Worm (Caenorhabditis elegans): ENCODE results near the gene sgt-1.
"Not testable (repeated sequence)": the region's sequence is repeated elsewhere in the genome, so short reads cannot be mapped to it uniquely, and the experiment has no call there.

sgt-1 gene

ce11 chrII:4903696-4904095 lies at the start of gene sgt-1:
TSS of gene sgt-1 (minus strand) at chrII:4903796.
- TF ChIP-seq unc-62 (GFP tag; optimal IDR thresholded peaks at IDR 0.05): not testable (repeated sequence)

- TF ChIP-seq unc-62 (GFP tag; optimal IDR thresholded peaks at IDR 0.05): no peak
These were observed 49.7 kb upstream of the sgt-1 start, which contains the start of gene ndx-3 for ce11 chrII:4953289-4953688. TSS of gene ndx-3 (plus strand) at chrII:4953589.

- TF ChIP-seq unc-62 (GFP tag; optimal IDR thresholded peaks at IDR 0.05): no peak
These were observed 45.9 kb upstream of the sgt-1 start, which contains the start of the genes try-1 and zyg-12 for ce11 chrII:4949380-4949950. TSS of gene try-1 (minus strand) at chrII:4949527. TSS of gene zyg-12 (plus strand) at chrII:4949900.

- TF ChIP-seq unc-62 (GFP tag; optimal IDR thresholded peaks at IDR 0.05): no peak
These were observed 44.5 kb upstream of the sgt-1 start for ce11 chrII:4948118-4948517.

- TF ChIP-seq unc-62 (GFP tag; optimal IDR thresholded peaks at IDR 0.05): no peak
These were observed 43.2 kb upstream of the sgt-1 start for ce11 chrII:4946775-4947174.

DNA sequence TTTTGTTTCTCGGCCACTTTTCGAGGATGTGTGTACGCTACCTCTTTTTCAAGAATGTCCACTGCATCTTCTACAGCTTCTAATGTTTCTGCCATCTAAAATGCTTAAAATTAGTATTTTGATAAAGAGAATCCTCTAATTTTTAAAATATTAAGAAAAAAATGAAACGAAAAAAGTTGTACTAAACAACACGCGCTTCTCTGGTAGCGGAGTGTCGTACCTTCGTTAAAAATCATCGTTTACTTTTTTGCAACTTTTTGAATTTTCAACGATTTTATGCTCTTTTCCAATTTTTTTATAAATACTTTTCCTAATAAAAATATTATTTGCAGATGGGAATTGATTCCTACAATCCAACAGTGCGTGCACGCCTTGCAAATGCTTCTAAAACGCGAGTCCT lies 42.1 kb upstream of the sgt-1 start, which contains the start of the genes gldi-11 and ZK546.2:
gldi-11 (minus strand) TSS at position 95 of the 400 bp plus-strand sequence.
ZK546.2 (plus strand) TSS at position 333 of the 400 bp plus-strand sequence.
- TF ChIP-seq unc-62 (GFP tag; optimal IDR thresholded peaks at IDR 0.05): no peak

DNA sequence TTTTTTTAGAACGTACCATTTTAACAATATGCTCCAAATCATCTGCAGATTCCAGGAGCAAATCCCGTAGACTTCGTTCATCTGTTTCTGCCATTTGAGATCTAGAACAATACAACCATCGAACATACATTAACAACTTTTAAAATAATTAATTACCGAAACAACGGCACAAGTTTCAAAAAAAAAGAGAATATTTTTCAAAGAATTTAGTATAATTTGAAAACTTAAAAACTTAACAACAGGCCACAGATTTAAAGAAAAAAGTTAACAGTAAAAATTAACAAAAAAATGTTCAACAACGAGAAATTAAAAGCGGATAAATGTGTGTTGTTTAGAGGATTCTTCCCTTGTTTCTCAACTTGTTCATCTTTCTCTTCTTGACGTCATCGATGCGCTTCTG lies 40.3 kb upstream of the sgt-1 start, which contains the start of gene mdt-4:
mdt-4 (minus strand) TSS at position 101 of the 400 bp plus-strand sequence.
- no peak for TF ChIP-seq unc-62 (GFP tag; optimal IDR thresholded peaks at IDR 0.05)

DNA sequence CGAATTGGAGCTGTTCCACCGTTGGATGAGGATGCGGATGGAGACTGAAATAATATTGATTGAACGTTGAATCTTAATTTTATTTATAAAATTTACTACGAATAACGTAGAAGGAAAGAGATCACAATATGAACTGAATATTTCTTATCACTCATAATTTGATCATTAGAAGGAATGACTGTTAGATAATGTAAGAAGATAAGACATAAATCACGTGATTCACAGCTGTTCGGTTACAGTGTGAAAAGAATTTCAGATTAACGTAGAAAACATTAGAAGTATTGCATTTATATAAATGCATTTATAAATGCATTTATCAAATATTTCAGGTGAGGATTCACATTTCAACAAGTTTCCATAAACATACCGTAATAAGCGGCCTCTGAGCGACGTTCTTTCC lies 39.2 kb upstream of the sgt-1 start:
- no peak for TF ChIP-seq unc-62 (GFP tag; optimal IDR thresholded peaks at IDR 0.05)

- no peak for TF ChIP-seq unc-62 (GFP tag; optimal IDR thresholded peaks at IDR 0.05)
These were observed 38.8 kb upstream of the sgt-1 start for ce11 chrII:4942397-4942796.

ce11 chrII:4941541-4942206 lies 38.1 kb upstream of the sgt-1 start, which contains the start of gene ZK546.19:
TSS of gene ZK546.19 (plus strand) at chrII:4941726.
- no peak for TF ChIP-seq unc-62 (GFP tag; optimal IDR thresholded peaks at IDR 0.05)

- TF ChIP-seq unc-62 (GFP tag; optimal IDR thresholded peaks at IDR 0.05): no peak
These were observed 37.5 kb upstream of the sgt-1 start, which contains the start of gene cblc-1 for ce11 chrII:4941050-4941449. TSS of gene cblc-1 (minus strand) at chrII:4941150.

DNA sequence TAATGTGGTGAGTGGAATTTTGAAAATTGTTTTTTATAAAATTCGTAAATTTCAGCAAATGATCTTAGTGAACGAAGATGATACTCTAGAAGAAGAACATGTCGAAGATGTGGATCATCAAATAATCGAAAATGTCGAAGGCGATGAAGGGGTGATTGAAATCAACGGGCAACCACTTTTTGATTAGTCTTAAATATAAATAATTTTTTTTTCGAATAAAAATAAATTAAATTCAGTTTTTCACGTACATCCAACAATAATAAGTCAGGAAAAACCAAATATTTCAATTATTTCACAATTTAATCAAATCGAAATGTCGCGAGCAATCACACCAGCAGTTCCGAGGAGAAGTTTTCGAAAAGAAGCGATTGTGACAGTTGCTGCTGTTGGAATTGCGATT lies 34.1 kb upstream of the sgt-1 start, which contains the start of gene ZK546.4:
ZK546.4 (plus strand) TSS at position 301 of the 400 bp plus-strand sequence.
- TF ChIP-seq unc-62 (GFP tag; optimal IDR thresholded peaks at IDR 0.05): no peak

DNA sequence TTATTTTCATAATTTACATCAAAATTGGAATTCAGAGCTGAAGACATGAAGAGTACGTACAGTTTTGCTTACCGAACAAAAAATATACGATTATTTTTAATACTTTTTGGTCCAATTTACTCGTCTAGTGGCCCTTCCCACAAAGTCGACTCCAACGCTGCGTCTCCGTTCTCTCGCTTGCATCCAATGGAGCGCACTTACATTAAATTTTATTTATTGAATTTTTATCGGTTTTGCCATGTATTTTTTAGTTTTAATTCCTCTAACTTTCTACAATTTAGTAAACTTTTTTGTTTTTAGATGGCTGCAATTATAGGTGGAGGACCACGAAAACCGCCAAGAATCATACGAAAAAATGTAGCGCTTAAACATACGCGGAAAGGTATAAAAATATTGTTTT lies 31.9 kb upstream of the sgt-1 start, which contains the start of gene ZK546.5:
ZK546.5 (plus strand) TSS at position 301 of the 400 bp plus-strand sequence.
- TF ChIP-seq unc-62 (GFP tag; optimal IDR thresholded peaks at IDR 0.05): no peak

DNA sequence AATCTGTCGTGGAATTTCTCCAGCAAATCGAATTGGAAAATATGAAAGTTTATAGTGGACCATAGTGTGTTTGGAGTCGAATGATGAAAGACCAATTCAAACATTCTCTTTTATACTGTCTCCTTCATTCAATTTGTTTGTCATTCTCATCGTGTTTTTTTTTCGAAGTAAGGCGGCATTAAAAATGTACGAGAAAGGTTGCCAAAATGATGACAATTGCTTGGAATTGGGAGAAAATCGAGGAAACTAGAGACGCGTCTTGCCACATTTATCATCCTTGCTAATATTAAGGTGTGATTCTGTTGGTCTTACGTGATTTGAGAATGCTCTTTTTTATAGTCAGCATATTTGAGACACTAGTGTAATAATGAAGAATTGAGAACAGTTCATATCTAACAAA lies 31.4 kb upstream of the sgt-1 start, which contains the start of gene gst-30:
gst-30 (minus strand) TSS at position 101 of the 400 bp plus-strand sequence.
- TF ChIP-seq unc-62 (GFP tag; optimal IDR thresholded peaks at IDR 0.05): no peak

- TF ChIP-seq unc-62 (GFP tag; optimal IDR thresholded peaks at IDR 0.05): not testable (repeated sequence)
These were observed 29.1 kb upstream of the sgt-1 start, which contains the start of gene msp-152 for ce11 chrII:4932727-4933126. TSS of gene msp-152 (plus strand) at chrII:4933027.

DNA sequence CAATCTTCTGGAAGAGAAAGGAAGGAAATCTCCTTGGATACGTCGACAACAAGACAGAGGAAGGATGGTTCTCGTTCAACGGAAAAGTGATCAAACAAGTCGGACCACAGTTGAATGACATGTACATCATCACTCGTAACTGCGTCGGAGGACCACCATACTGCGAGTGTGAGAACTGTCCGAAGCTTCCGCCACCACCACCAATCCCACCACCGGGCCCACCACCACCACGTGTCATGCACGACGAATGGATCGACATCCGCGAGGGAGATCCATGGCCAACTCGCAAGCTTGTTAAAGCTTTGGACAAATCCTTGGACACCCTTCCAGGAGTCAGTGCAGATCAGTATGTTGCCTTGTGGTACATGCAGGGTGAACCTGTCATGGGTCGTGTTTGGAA lies 27.7 kb upstream of the sgt-1 start:
- no peak for TF ChIP-seq unc-62 (GFP tag; optimal IDR thresholded peaks at IDR 0.05)
